Worm (Caenorhabditis elegans) whole organism, L2 larva: ENCODE results near the gene F58F6.6.

Experiments
- ZK546.5 ChIP-seq: sonication (generic microtip); optimal IDR thresholded peaks from 2 replicates; lab custom pipeline; 2017; ENCODE audit warnings: missing biosample characterization, missing genetic modification characterization
- ama-1 ChIP-seq: fragments of 150-350 bp; optimal IDR thresholded peaks from 2 replicates; lab custom pipeline; 2018; ENCODE audit warnings: inconsistent platforms
- ceh-82 ChIP-seq: fragments of 150-350 bp; optimal IDR thresholded peaks from 2 replicates; lab custom pipeline; 2014; ENCODE audit warnings: missing biosample characterization, missing genetic modification characterization
- egl-27 ChIP-seq: sonication (generic microtip); optimal IDR thresholded peaks from 3 replicates; lab custom pipeline; 2017; ENCODE audit warnings: missing biosample characterization, missing genetic modification reagents, missing genetic modification characterization
- fos-1 ChIP-seq: fragments of 150-350 bp; optimal IDR thresholded peaks from 2 replicates; lab custom pipeline; 2014; ENCODE audit warnings: missing biosample characterization, missing genetic modification characterization
- lsy-2 ChIP-seq, 2 experiments: fragments of 150-350 bp in 1 of 2; sonication (generic microtip) in 1 of 2; optimal IDR thresholded peaks; 2 replicates each; lab custom pipeline; 2014 to 2017; ENCODE audit warnings: missing biosample characterization in 2 of 2, missing genetic modification characterization in 2 of 2
- mdl-1 ChIP-seq, 2 experiments: fragments of 150-350 bp in 1 of 2; sonication (generic microtip) in 1 of 2; optimal IDR thresholded peaks; 2 replicates each; lab custom pipeline; 2017; ENCODE audit warnings: missing biosample characterization in 2 of 2, missing genetic modification characterization in 2 of 2
- nhr-10 ChIP-seq: sonication (generic microtip); optimal IDR thresholded peaks from 2 replicates; lab custom pipeline; 2017; ENCODE audit warnings: missing biosample characterization, missing genetic modification characterization
- nhr-237 ChIP-seq: fragments of 150-350 bp; optimal IDR thresholded peaks from 2 replicates; lab custom pipeline; 2014; ENCODE audit warnings: missing biosample characterization, missing genetic modification characterization
- peb-1 ChIP-seq: fragments of 150-350 bp; optimal IDR thresholded peaks from 2 replicates; lab custom pipeline; 2014; ENCODE audit warnings: missing biosample characterization, missing genetic modification characterization
- snpc-4 ChIP-seq: fragments of 150-350 bp; optimal IDR thresholded peaks from 2 replicates; lab custom pipeline; 2014; ENCODE audit warnings: missing biosample characterization, missing genetic modification characterization
- unc-62 ChIP-seq: fragments of 150-350 bp; optimal IDR thresholded peaks from 2 replicates; lab custom pipeline; 2014; ENCODE audit warnings: missing biosample characterization, missing genetic modification reagents, missing genetic modification characterization
- zag-1 ChIP-seq: fragments of 150-350 bp; optimal IDR thresholded peaks from 2 replicates; lab custom pipeline; 2014; ENCODE audit warnings: missing biosample characterization, missing genetic modification characterization
- ztf-11 ChIP-seq: sonication (generic microtip); optimal IDR thresholded peaks from 2 replicates; lab custom pipeline; 2017; ENCODE audit warnings: missing biosample characterization, missing genetic modification characterization

DNA sequence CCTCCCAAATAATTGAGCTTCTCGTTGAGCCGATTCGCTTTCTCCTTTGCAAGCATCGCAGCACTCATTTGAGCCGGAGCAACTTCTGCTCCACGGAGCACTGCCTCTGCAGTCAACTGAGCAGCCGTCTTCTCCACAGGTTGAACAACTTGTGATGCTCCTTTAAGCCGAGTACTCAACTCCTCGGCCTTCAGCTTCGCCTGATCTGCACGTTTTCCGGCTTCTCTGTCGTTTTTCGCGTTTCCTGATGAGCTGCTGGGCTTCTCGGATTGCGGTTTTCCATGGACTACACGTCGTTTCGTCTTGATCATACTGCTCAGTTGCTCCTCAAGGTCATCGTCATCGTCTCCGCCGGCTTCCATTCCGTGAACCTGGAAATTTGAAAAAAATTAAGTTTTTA lies 41.9 kb upstream of the F58F6.6 start:
- TF ChIP-seq ztf-11 (tag; lab: Kevin White, UChicago) = no peak
- no peak for TF ChIP-seq mdl-1 (tag; optimal IDR thresholded peaks at IDR 0.05; lab: Kevin White, UChicago)
- TF ChIP-seq fos-1 (tag; lab: Kevin White, UChicago) = no peak
- no peak for TF ChIP-seq ZK546.5 (tag; lab: Kevin White, UChicago)
- TF ChIP-seq lsy-2 (tag; optimal IDR thresholded peaks at IDR 0.05; lab: Kevin White, UChicago) = no peak
- no peak for TF ChIP-seq snpc-4
- TF ChIP-seq egl-27 (tag; lab: Kevin White, UChicago) = no peak
- TF ChIP-seq ceh-82 = no peak
- TF ChIP-seq nhr-10 (tag; lab: Kevin White, UChicago) = no peak
- no peak for TF ChIP-seq zag-1 (tag; lab: Kevin White, UChicago)
- no peak for TF ChIP-seq nhr-237 (tag; lab: Kevin White, UChicago)
- TF ChIP-seq peb-1 (tag; lab: Kevin White, UChicago) = no peak
- no peak for TF ChIP-seq ama-1
- no peak for TF ChIP-seq unc-62 (GFP tag; lab: Kevin White, UChicago)
